Worm (Caenorhabditis elegans) whole organism, young adult: ENCODE measurements around the gene lurp-4.

Experiments used
- F23B12.7 ChIP-seq: sonication (generic microtip); optimal IDR thresholded peaks from 2 replicates; lab custom pipeline; 2017; ENCODE audit warnings: missing genetic modification characterization, mild to moderate bottlenecking, missing compliant biosample characterization, antibody characterized with exemption, moderate library complexity; ENCODE audit not compliant: insufficient read depth
- ama-1 ChIP-seq, 3 experiments: fragments of 150-350 bp in 1 of 3; sonication (generic microtip) in 2 of 3; optimal IDR thresholded peaks; 2 replicates each; lab custom pipeline; 2014 to 2018; ENCODE audit warnings: missing biosample characterization in 2 of 3, missing genetic modification characterization in 2 of 3, missing genetic modification reagents in 2 of 3
- ceh-27 ChIP-seq: fragments of 200-800 bp; sonication (Bioruptor generic); optimal IDR thresholded peaks from 2 replicates; lab custom pipeline; 2018; ENCODE audit warnings: mild to moderate bottlenecking, missing genetic modification characterization, moderate library complexity, missing compliant biosample characterization
- dox-1 ChIP-seq: fragments of 200-800 bp; sonication (Bioruptor generic); IDR thresholded peaks from 2 replicates; pipeline ENCODE4 v1.3.6; 2022; ENCODE audit warnings: missing genetic modification reagents, missing genetic modification characterization, missing compliant biosample characterization
- egl-18 ChIP-seq: fragments of 200-800 bp; sonication (Bioruptor generic); IDR thresholded peaks from 2 replicates; pipeline ENCODE4 v1.3.6; 2022; ENCODE audit warnings: missing genetic modification reagents, missing genetic modification characterization, missing compliant biosample characterization
- gei-17 ChIP-seq: fragments of 200-800 bp; sonication (Bioruptor generic); optimal IDR thresholded peaks from 2 replicates; lab custom pipeline; 2018; ENCODE audit warnings: mild to moderate bottlenecking, missing genetic modification characterization, missing compliant biosample characterization
- let-607 ChIP-seq, 2 experiments: fragments of 200-800 bp in 1 of 2; sonication (Bioruptor generic) in 1 of 2; sonication (generic microtip) in 1 of 2; optimal IDR thresholded peaks; 2 replicates each; lab custom pipeline; 2016 to 2018; ENCODE audit warnings: mild to moderate bottlenecking in 2 of 2, missing compliant biosample characterization in 2 of 2, missing genetic modification characterization in 2 of 2, moderate library complexity in 2 of 2, missing genotype in 1 of 2
- lir-1 ChIP-seq: fragments of 200-800 bp; sonication (Bioruptor generic); conservative IDR thresholded peaks from 2 replicates; pipeline ENCODE4 v1.3.6; 2022; ENCODE audit warnings: missing genetic modification reagents, missing genetic modification characterization, missing compliant biosample characterization
- nhr-120 ChIP-seq: fragments of 200-800 bp; sonication (Bioruptor generic); IDR thresholded peaks from 2 replicates; pipeline ENCODE4 v1.3.6; 2022; ENCODE audit warnings: missing genetic modification characterization, missing compliant biosample characterization
- nhr-179 ChIP-seq: sonication (generic microtip); optimal IDR thresholded peaks from 2 replicates; lab custom pipeline; 2016; ENCODE audit warnings: mild to moderate bottlenecking, missing genetic modification characterization, missing compliant biosample characterization
- unc-130 ChIP-seq: sonication (generic microtip); optimal IDR thresholded peaks from 2 replicates; lab custom pipeline; 2016; ENCODE audit warnings: missing genetic modification reagents, missing genetic modification characterization, missing compliant biosample characterization
- zfh-2 ChIP-seq: fragments of 200-800 bp; sonication (Bioruptor generic); conservative IDR thresholded peaks from 2 replicates; pipeline ENCODE4 v1.3.6; 2022; ENCODE audit warnings: missing genetic modification reagents, missing genetic modification characterization, missing compliant biosample characterization
- ztf-3 ChIP-seq: fragments of 200-800 bp; sonication (Bioruptor generic); optimal IDR thresholded peaks from 2 replicates; lab custom pipeline; 2018; ENCODE audit warnings: mild to moderate bottlenecking, missing genetic modification characterization, missing compliant biosample characterization

ce11 chrV:13043832-13044521, 48.5 kb upstream of the lurp-4 start:
- TF ChIP-seq lir-1 (GFP tag; lab: Robert Waterston, UW) (no peak), zfh-2 (no peak), let-607 (tag; optimal IDR thresholded peaks at IDR 0.05; lab: Kevin White, UChicago) (no peak), dox-1 (no peak), unc-130 (no peak), nhr-179 (tag; lab: Kevin White, UChicago) (no peak), F23B12.7 (tag; lab: Kevin White, UChicago) (no peak), ama-1 (optimal IDR thresholded peaks at IDR 0.05; lab: Kevin White, UChicago) (no peak), ama-1 (GFP tag; optimal IDR thresholded peaks at IDR 0.05; lab: Kevin White, UChicago) (no peak), nhr-120 (GFP tag; lab: Robert Waterston, UW) (no peak), ceh-27 (GFP tag; lab: Kevin White, UChicago) (no peak), gei-17 (GFP tag; lab: Kevin White, UChicago) (no peak), egl-18 (GFP tag; lab: Robert Waterston, UW) (no peak), ztf-3 (GFP tag; lab: Kevin White, UChicago) (no peak)
